Worm (Caenorhabditis elegans) whole organism, L3 larva: ENCODE results near the gene mth-1.

ENCODE experiments used
- aly-2 ChIP-seq: fragments of 150-350 bp; optimal IDR thresholded peaks from 2 replicates; lab custom pipeline; 2014; ENCODE audit warnings: missing biosample characterization, missing genetic modification characterization
- ama-1 ChIP-seq: fragments of 150-350 bp; optimal IDR thresholded peaks from 2 replicates; lab custom pipeline; 2018
- ceh-16 ChIP-seq: sonication (generic microtip); optimal IDR thresholded peaks from 2 replicates; lab custom pipeline; 2017; ENCODE audit warnings: missing biosample characterization, missing genetic modification characterization
- daf-12 ChIP-seq: fragments of 150-350 bp; optimal IDR thresholded peaks from 2 replicates; lab custom pipeline; 2014; ENCODE audit warnings: missing biosample characterization, missing genetic modification reagents, missing genetic modification characterization
- egl-5 ChIP-seq: fragments of 150-350 bp; optimal IDR thresholded peaks from 2 replicates; lab custom pipeline; 2017; ENCODE audit warnings: missing biosample characterization, missing genetic modification reagents, missing genetic modification characterization, inconsistent platforms
- elt-1 ChIP-seq: fragments of 150-350 bp; optimal IDR thresholded peaks from 2 replicates; lab custom pipeline; 2014; ENCODE audit warnings: missing biosample characterization, missing genetic modification characterization
- elt-2 ChIP-seq: sonication (generic microtip); optimal IDR thresholded peaks from 2 replicates; lab custom pipeline; 2016; ENCODE audit warnings: missing genetic modification reagents, mild to moderate bottlenecking, missing genetic modification characterization, missing compliant biosample characterization
- eor-1 ChIP-seq, 2 experiments: fragments of 150-350 bp; optimal IDR thresholded peaks; 2 replicates each; lab custom pipeline; 2014 to 2018; ENCODE audit warnings: missing biosample characterization in 2 of 2, missing genetic modification characterization in 2 of 2
- fkh-10 ChIP-seq: sonication (generic microtip); optimal IDR thresholded peaks from 2 replicates; lab custom pipeline; 2017; ENCODE audit warnings: missing biosample characterization, missing genetic modification reagents, missing genetic modification characterization
- fkh-2 ChIP-seq: fragments of 150-350 bp; optimal IDR thresholded peaks from 2 replicates; lab custom pipeline; 2014; ENCODE audit warnings: missing biosample characterization, missing genetic modification reagents, missing genetic modification characterization
- fos-1 ChIP-seq: fragments of 150-350 bp; optimal IDR thresholded peaks from 2 replicates; lab custom pipeline; 2014; ENCODE audit warnings: missing biosample characterization, missing genetic modification characterization
- jun-1 ChIP-seq: fragments of 150-350 bp; optimal IDR thresholded peaks from 2 replicates; lab custom pipeline; 2014; ENCODE audit warnings: missing biosample characterization, missing genetic modification reagents, missing genetic modification characterization
- lin-15B ChIP-seq: fragments of 150-350 bp; optimal IDR thresholded peaks from 2 replicates; lab custom pipeline; 2014; ENCODE audit warnings: missing biosample characterization, missing genetic modification characterization
- lin-39 ChIP-seq: fragments of 150-350 bp; optimal IDR thresholded peaks from 2 replicates; lab custom pipeline; 2018; ENCODE audit warnings: missing biosample characterization, missing genetic modification reagents, missing genetic modification characterization
- mml-1 ChIP-seq: fragments of 150-350 bp; sonication (generic microtip); optimal IDR thresholded peaks from 3 replicates; lab custom pipeline; 2014; ENCODE audit warnings: missing biosample characterization, missing genetic modification characterization
- nfya-1 ChIP-seq: sonication (generic microtip); optimal IDR thresholded peaks from 2 replicates; lab custom pipeline; 2017; ENCODE audit warnings: missing genetic modification characterization, mild to moderate bottlenecking, missing compliant biosample characterization, antibody characterized with exemption, moderate library complexity; ENCODE audit not compliant: insufficient read depth
- nhr-11 ChIP-seq: fragments of 150-350 bp; optimal IDR thresholded peaks from 2 replicates; lab custom pipeline; 2014; ENCODE audit warnings: missing biosample characterization, missing genetic modification characterization
- nhr-12 ChIP-seq: fragments of 150-350 bp; optimal IDR thresholded peaks from 2 replicates; lab custom pipeline; 2014; ENCODE audit warnings: missing biosample characterization, missing genetic modification characterization
- nhr-23 ChIP-seq: fragments of 150-350 bp; optimal IDR thresholded peaks from 2 replicates; lab custom pipeline; 2014; ENCODE audit warnings: missing biosample characterization, missing genetic modification reagents, missing genetic modification characterization
- nhr-25 ChIP-seq: sonication (generic microtip); optimal IDR thresholded peaks from 2 replicates; lab custom pipeline; 2017; ENCODE audit warnings: missing biosample characterization, missing genetic modification characterization
- nhr-43 ChIP-seq: sonication (generic microtip); optimal IDR thresholded peaks from 2 replicates; lab custom pipeline; 2016; ENCODE audit warnings: mild to moderate bottlenecking, missing genetic modification characterization, missing compliant biosample characterization; ENCODE audit not compliant: poor library complexity, severe bottlenecking
- nhr-67 ChIP-seq: fragments of 150-350 bp; optimal IDR thresholded peaks from 2 replicates; lab custom pipeline; 2014; ENCODE audit warnings: missing biosample characterization, missing genetic modification characterization
- nhr-77 ChIP-seq: fragments of 150-350 bp; optimal IDR thresholded peaks from 2 replicates; lab custom pipeline; 2014; ENCODE audit warnings: missing biosample characterization, missing genetic modification characterization
- pha-4 ChIP-seq: fragments of 150-350 bp; optimal IDR thresholded peaks from 2 replicates; lab custom pipeline; 2014; ENCODE audit warnings: missing biosample characterization, missing genetic modification reagents, missing genetic modification characterization
- skn-1 ChIP-seq: fragments of 150-350 bp; optimal IDR thresholded peaks from 2 replicates; lab custom pipeline; 2014; ENCODE audit warnings: missing biosample characterization, missing genetic modification characterization
- snpc-4 ChIP-seq: fragments of 150-350 bp; optimal IDR thresholded peaks from 2 replicates; lab custom pipeline; 2014; ENCODE audit warnings: missing biosample characterization, missing genetic modification characterization
- tbx-2 ChIP-seq: sonication (generic microtip); optimal IDR thresholded peaks from 2 replicates; lab custom pipeline; 2016; ENCODE audit warnings: mild to moderate bottlenecking, missing genetic modification characterization, missing compliant biosample characterization
- unc-39 ChIP-seq: sonication (generic microtip); optimal IDR thresholded peaks from 4 replicates; lab custom pipeline; 2017; ENCODE audit warnings: missing biosample characterization, missing genetic modification characterization
- unc-62 ChIP-seq: fragments of 150-350 bp; sonication (generic microtip); optimal IDR thresholded peaks from 4 replicates; lab custom pipeline; 2014; ENCODE audit warnings: missing biosample characterization, missing genetic modification reagents, missing genetic modification characterization
- zag-1 ChIP-seq: fragments of 150-350 bp; optimal IDR thresholded peaks from 2 replicates; lab custom pipeline; 2014; ENCODE audit warnings: missing biosample characterization, missing genetic modification characterization

Gene mth-1

DNA sequence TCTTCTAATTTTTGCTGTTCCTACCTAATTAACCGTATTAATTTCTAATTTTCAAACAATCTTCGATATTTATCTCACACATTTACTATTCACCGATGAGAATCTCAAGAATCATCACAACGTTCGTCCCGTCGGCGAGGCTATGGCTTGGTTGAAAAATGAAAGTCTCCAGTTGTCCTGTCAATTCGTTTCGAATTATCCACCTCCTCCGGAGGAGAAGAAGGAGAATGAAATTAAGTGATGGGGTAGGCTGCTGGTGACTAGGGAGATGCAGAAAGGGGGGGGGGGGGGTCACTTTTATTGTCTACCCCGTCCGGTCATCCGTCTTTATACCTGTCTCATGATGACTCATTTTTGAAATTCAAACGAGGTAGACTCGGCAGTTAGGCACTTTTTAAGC is 50.7 kb downstream of the mth-1 start:
- TF ChIP-seq jun-1 (tag; lab: Kevin White, UChicago): no peak
- no peak for TF ChIP-seq fos-1
- no peak for TF ChIP-seq nhr-23 (tag; lab: Kevin White, UChicago)
- no peak for TF ChIP-seq skn-1 (tag; lab: Kevin White, UChicago)
- no peak for TF ChIP-seq elt-2 (tag; lab: Kevin White, UChicago)
- TF ChIP-seq zag-1: no peak
- TF ChIP-seq nhr-11 (tag; lab: Kevin White, UChicago): no peak

DNA sequence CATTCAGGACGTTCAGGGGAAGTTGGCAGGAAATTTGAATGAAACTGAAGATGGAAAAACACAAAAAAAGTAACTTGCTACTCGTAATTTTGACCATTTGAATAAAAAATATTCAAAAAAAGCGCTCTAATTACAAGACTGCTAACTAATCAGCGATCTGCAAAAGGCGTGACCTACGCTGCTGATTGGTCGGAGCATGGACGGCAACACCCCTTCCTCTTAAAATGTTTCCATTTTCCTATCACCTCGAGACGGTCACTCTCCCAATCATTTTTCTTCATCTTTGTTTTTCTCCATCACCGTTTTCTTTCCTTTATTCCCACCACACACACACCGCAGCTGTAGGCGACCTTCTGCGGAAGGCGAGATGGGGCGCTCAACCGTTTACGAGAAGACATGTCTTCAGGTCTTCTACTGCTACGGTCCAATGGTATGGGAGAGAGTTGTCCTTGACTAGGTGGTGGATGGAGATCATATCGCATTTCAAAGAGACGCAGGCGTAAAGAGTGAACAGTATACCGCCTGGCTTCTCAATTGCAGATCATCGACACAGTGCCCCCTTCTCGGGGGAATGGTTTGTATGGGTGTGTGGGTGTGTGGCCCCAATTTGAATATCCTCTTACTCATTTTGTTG is 52.0 kb downstream of the mth-1 start:
- TF ChIP-seq egl-5 (tag; lab: Kevin White, UChicago) (no peak), nhr-11 (tag; lab: Kevin White, UChicago) (no peak), nfya-1 (tag; lab: Kevin White, UChicago) (peak; percentile 67), eor-1 (tag; optimal IDR thresholded peaks at IDR 0.05; lab: Kevin White, UChicago) (no peak), tbx-2 (tag; lab: Kevin White, UChicago) (no peak), zag-1 (no peak), nhr-25 (peak; percentile 94), unc-62 (GFP tag; lab: Kevin White, UChicago) (no peak), unc-39 (tag; lab: Kevin White, UChicago) (no peak), nhr-12 (tag; lab: Kevin White, UChicago) (no peak), fkh-2 (tag; lab: Kevin White, UChicago) (no peak), nhr-23 (tag; lab: Kevin White, UChicago) (peak; percentile 59), lin-39 (no peak), elt-1 (peak; percentile 46)
- TF ChIP-seq, all 47 proteins: peak for 4

DNA sequence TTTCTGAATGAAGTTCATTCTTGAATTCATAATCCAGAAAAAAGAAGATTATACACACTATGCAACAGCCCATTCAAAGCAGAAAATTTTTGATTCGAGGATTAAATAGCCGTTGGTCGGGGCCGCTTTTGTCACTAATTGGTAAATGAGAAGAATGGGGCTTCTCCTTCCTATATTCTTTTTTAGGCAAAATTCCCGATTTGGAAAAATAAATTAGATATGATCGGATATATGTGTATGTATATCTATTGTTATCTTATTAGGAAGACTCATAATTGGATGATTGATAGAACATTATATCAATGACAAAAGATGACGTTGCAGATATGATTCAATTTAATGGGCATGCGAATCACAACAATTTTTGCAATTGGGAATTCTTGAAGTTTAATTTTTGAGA is 53.4 kb downstream of the mth-1 start:
- TF ChIP-seq aly-2 (tag; lab: Kevin White, UChicago): no peak
- TF ChIP-seq nhr-23 (tag; lab: Kevin White, UChicago): no peak
- no peak for TF ChIP-seq eor-1 (tag; optimal IDR thresholded peaks at IDR 0.05; lab: Kevin White, UChicago)
- TF ChIP-seq nhr-43: peak; percentile 6
- TF ChIP-seq lin-15B: no peak
- TF ChIP-seq tbx-2 (tag; lab: Kevin White, UChicago): no peak
- no peak for TF ChIP-seq jun-1 (tag; lab: Kevin White, UChicago)
- no peak for TF ChIP-seq nhr-67
- no peak for TF ChIP-seq nhr-11 (tag; lab: Kevin White, UChicago)

DNA sequence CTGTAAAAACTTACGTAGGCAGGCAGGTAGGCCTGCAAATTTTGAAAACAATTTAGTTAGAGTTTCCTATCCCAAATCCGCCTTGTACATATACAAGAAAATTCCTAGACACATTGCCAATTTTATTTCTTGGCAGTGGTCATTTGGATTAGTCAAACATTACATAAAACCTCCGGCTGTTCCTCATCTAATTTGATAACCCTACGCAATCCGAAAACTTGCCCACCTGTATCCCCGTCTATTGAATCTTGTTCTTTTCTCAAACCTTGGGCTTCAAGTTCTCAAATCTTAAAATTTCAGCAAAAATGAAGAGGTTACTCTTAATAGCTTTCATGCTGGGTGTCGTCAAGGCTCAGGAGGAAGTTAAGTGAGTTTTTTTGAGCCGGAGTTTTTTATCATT is 57.5 kb downstream of the mth-1 start, which contains the start of gene F56D3.1:
Gene F56D3.1, plus strand, starts transcription at position 301 of the 400 bp plus-strand sequence.
- TF ChIP-seq mml-1 (no peak), zag-1 (no peak), aly-2 (tag; lab: Kevin White, UChicago) (no peak), eor-1 (tag; optimal IDR thresholded peaks at IDR 0.05; lab: Kevin White, UChicago) (no peak), nhr-12 (tag; lab: Kevin White, UChicago) (no peak), nhr-43 (no peak), snpc-4 (no peak), elt-1 (no peak), ceh-16 (tag; lab: Kevin White, UChicago) (no peak), tbx-2 (tag; lab: Kevin White, UChicago) (no peak), nhr-25 (no peak), fos-1 (no peak), ama-1 (lab: Kevin White, UChicago) (no peak), nhr-77 (tag; lab: Kevin White, UChicago) (no peak), pha-4 (tag; lab: Kevin White, UChicago) (no peak), fkh-10 (GFP tag; lab: Kevin White, UChicago) (no peak), lin-39 (no peak), nhr-11 (tag; lab: Kevin White, UChicago) (no peak), daf-12 (no peak)
